Fruit fly (Drosophila melanogaster) whole organism, embryonic: Measurements from ENCODE around the gene CG8289.

ENCODE experiments used
- Adf1 ChIP-seq: fragments of 200-800 bp; sonication (Bioruptor generic); IDR thresholded peaks from 2 replicates; pipeline ENCODE4 v1.3.6; 2022; ENCODE audit warnings: missing biosample characterization, missing genetic modification characterization
- Aef1 ChIP-seq: fragments of 200-800 bp; sonication (Bioruptor generic); IDR thresholded peaks from 3 replicates; pipeline ENCODE4 v1.3.6; 2022; ENCODE audit warnings: missing biosample characterization, missing genetic modification characterization
- Atf3 ChIP-seq: fragments of 200-800 bp; sonication (Bioruptor generic); optimal IDR thresholded peaks from 3 replicates; lab custom pipeline; 2016; ENCODE audit warnings: missing biosample characterization, missing genetic modification characterization
- CG1024 ChIP-seq: fragments of 200-800 bp; sonication (Bioruptor generic); IDR thresholded peaks from 2 replicates; pipeline ENCODE4 v1.3.6; 2022; ENCODE audit warnings: missing biosample characterization, missing genetic modification characterization
- CG11560 ChIP-seq: fragments of 200-800 bp; sonication (Bioruptor generic); IDR thresholded peaks from 3 replicates; pipeline ENCODE4 v1.3.6; 2022; ENCODE audit warnings: missing biosample characterization, missing genetic modification characterization
- CG11696 ChIP-seq: fragments of 200-800 bp; sonication (Bioruptor generic); IDR thresholded peaks from 2 replicates; pipeline ENCODE4 v1.3.6; 2022; ENCODE audit warnings: missing biosample characterization, missing genetic modification characterization
- CG12769 ChIP-seq: fragments of 200-800 bp; sonication (Bioruptor generic); optimal IDR thresholded peaks from 2 replicates; lab custom pipeline; 2019; ENCODE audit warnings: missing biosample characterization, mild to moderate bottlenecking, missing genetic modification characterization, moderate library complexity
- CG13296 ChIP-seq: fragments of 200-800 bp; sonication (Bioruptor generic); optimal IDR thresholded peaks from 3 replicates; lab custom pipeline; 2018; ENCODE audit warnings: missing biosample characterization, mild to moderate bottlenecking, missing genetic modification characterization
- CG14965 ChIP-seq: fragments of 200-800 bp; sonication (Bioruptor generic); optimal IDR thresholded peaks from 2 replicates; lab custom pipeline; 2016; ENCODE audit warnings: missing biosample characterization, missing genetic modification characterization, borderline replicate concordance
- CG1603 ChIP-seq: fragments of 200-800 bp; sonication (Bioruptor generic); optimal IDR thresholded peaks from 2 replicates; lab custom pipeline; 2019; ENCODE audit warnings: missing biosample characterization, mild to moderate bottlenecking, missing genetic modification characterization, moderate library complexity
- CG17829 ChIP-seq: fragments of 200-800 bp; optimal IDR thresholded peaks from 2 replicates; lab custom pipeline; 2019; ENCODE audit warnings: missing biosample characterization, mild to moderate bottlenecking, missing genetic modification characterization, moderate library complexity
- CG18764 ChIP-seq: fragments of 200-800 bp; sonication (Bioruptor generic); optimal IDR thresholded peaks from 3 replicates; lab custom pipeline; 2016; ENCODE audit warnings: missing biosample characterization, missing genetic modification characterization
- CG2120 ChIP-seq: fragments of 200-800 bp; sonication (Bioruptor generic); optimal IDR thresholded peaks from 3 replicates; lab custom pipeline; 2016; ENCODE audit warnings: missing biosample characterization, missing genetic modification characterization
- CG2678 ChIP-seq: fragments of 200-800 bp; sonication (Bioruptor generic); optimal IDR thresholded peaks from 3 replicates; lab custom pipeline; 2019; ENCODE audit warnings: missing biosample characterization, mild to moderate bottlenecking, missing genetic modification characterization, moderate library complexity
- CG43689 ChIP-seq: fragments of 200-800 bp; sonication (Bioruptor generic); IDR thresholded peaks from 2 replicates; pipeline ENCODE4 v1.3.6; 2022; ENCODE audit warnings: missing biosample characterization, missing genetic modification characterization
- CG4404 ChIP-seq: fragments of 200-800 bp; sonication (Bioruptor generic); IDR thresholded peaks from 2 replicates; pipeline ENCODE4 v1.3.6; 2022; ENCODE audit warnings: missing biosample characterization, missing genetic modification characterization
- CG4424 ChIP-seq: fragments of 200-800 bp; sonication (Bioruptor generic); optimal IDR thresholded peaks from 3 replicates; lab custom pipeline; 2016; ENCODE audit warnings: missing biosample characterization, missing genetic modification characterization
- CG4854 ChIP-seq: fragments of 200-800 bp; sonication (Bioruptor generic); optimal IDR thresholded peaks from 2 replicates; lab custom pipeline; 2016; ENCODE audit warnings: missing biosample characterization, missing genetic modification characterization, inconsistent platforms
- CG7357 ChIP-seq: fragments of 200-800 bp; sonication (Bioruptor generic); IDR thresholded peaks from 3 replicates; pipeline ENCODE4 v1.3.6; 2022; ENCODE audit warnings: missing biosample characterization, missing genetic modification characterization
- CG7372 ChIP-seq: fragments of 200-800 bp; sonication (Bioruptor generic); IDR thresholded peaks from 2 replicates; pipeline ENCODE4 v1.3.6; 2022; ENCODE audit warnings: missing biosample characterization, missing genetic modification characterization
- CG7839 ChIP-seq: fragments of 200-800 bp; sonication (Bioruptor generic); optimal IDR thresholded peaks from 3 replicates; lab custom pipeline; 2018; ENCODE audit warnings: missing biosample characterization, mild to moderate bottlenecking, missing genetic modification characterization, moderate library complexity
- CG8359 ChIP-seq: fragments of 200-800 bp; sonication (Bioruptor generic); optimal IDR thresholded peaks from 2 replicates; lab custom pipeline; 2017; ENCODE audit warnings: missing biosample characterization, mild to moderate bottlenecking, missing genetic modification characterization, borderline replicate concordance
- CG9797 ChIP-seq: fragments of 200-800 bp; sonication (Bioruptor generic); optimal IDR thresholded peaks from 3 replicates; lab custom pipeline; 2018; ENCODE audit warnings: missing biosample characterization, mild to moderate bottlenecking, missing genetic modification characterization
- Elba2 ChIP-seq: fragments of 200-800 bp; sonication (Bioruptor generic); optimal IDR thresholded peaks from 3 replicates; lab custom pipeline; 2016; ENCODE audit warnings: missing biosample characterization, missing genetic modification characterization
- H2.0 ChIP-seq: fragments of 200-800 bp; sonication (Bioruptor generic); IDR thresholded peaks from 2 replicates; pipeline ENCODE4 v1.3.6; 2022; ENCODE audit warnings: missing biosample characterization, missing genetic modification characterization
- Kr ChIP-seq: fragments of 200-800 bp; sonication (Bioruptor generic); optimal IDR thresholded peaks from 2 replicates; lab custom pipeline; 2017; ENCODE audit warnings: missing biosample characterization, mild to moderate bottlenecking, missing genetic modification characterization
- NK7.1 ChIP-seq: fragments of 200-800 bp; sonication (Bioruptor generic); optimal IDR thresholded peaks from 3 replicates; lab custom pipeline; 2016; ENCODE audit warnings: missing biosample characterization, missing genetic modification characterization
- Rfx ChIP-seq: fragments of 200-800 bp; sonication (Bioruptor generic); IDR thresholded peaks from 2 replicates; pipeline ENCODE4 v1.3.6; 2022; ENCODE audit warnings: missing biosample characterization, missing genetic modification characterization
- ab ChIP-seq: fragments of 200-800 bp; sonication (Bioruptor generic); optimal IDR thresholded peaks from 2 replicates; lab custom pipeline; 2016; ENCODE audit warnings: missing biosample characterization, missing genetic modification characterization
- ac ChIP-seq: fragments of 200-800 bp; sonication (Bioruptor generic); optimal IDR thresholded peaks from 3 replicates; lab custom pipeline; 2017; ENCODE audit warnings: missing biosample characterization, mild to moderate bottlenecking, missing genetic modification characterization
- ato ChIP-seq: fragments of 200-800 bp; sonication (Bioruptor generic); IDR thresholded peaks from 2 replicates; pipeline ENCODE4 v1.3.6; 2022; ENCODE audit warnings: missing biosample characterization, missing genetic modification characterization; ENCODE audit not compliant: partially characterized antibody
- bsh ChIP-seq, 2 experiments: fragments of 200-800 bp; sonication (Bioruptor generic); optimal IDR thresholded peaks; 2 replicates each; lab custom pipeline; 2017 to 2018; ENCODE audit warnings: mild to moderate bottlenecking in 2 of 2, missing biosample characterization in 2 of 2, missing genetic modification characterization in 2 of 2, moderate library complexity in 1 of 2
- chm ChIP-seq: fragments of 200-800 bp; sonication (Bioruptor generic); IDR thresholded peaks from 2 replicates; pipeline ENCODE4 v1.3.6; 2022; ENCODE audit warnings: missing biosample characterization, missing genetic modification characterization
- cwo ChIP-seq: fragments of 200-800 bp; sonication (Bioruptor generic); optimal IDR thresholded peaks from 3 replicates; lab custom pipeline; 2017; ENCODE audit warnings: missing biosample characterization, missing genetic modification characterization, mild to moderate bottlenecking, moderate library complexity, missing genetic modification reagents
- dm ChIP-seq: fragments of 200-800 bp; sonication (Bioruptor generic); optimal IDR thresholded peaks from 3 replicates; lab custom pipeline; 2016; ENCODE audit warnings: missing biosample characterization, missing genetic modification characterization
- dmrt11E ChIP-seq: fragments of 200-800 bp; sonication (Bioruptor generic); optimal IDR thresholded peaks from 3 replicates; lab custom pipeline; 2018; ENCODE audit warnings: missing biosample characterization, mild to moderate bottlenecking, missing genetic modification characterization, moderate library complexity
- dpn ChIP-seq, 2 experiments: fragments of 200-800 bp; sonication (Bioruptor generic); optimal IDR thresholded peaks; 3 replicates each; lab custom pipeline; 2016; ENCODE audit warnings: missing biosample characterization in 2 of 2, missing genetic modification characterization in 2 of 2
- eyg ChIP-seq: fragments of 200-800 bp; sonication (Bioruptor generic); optimal IDR thresholded peaks from 3 replicates; lab custom pipeline; 2016; ENCODE audit warnings: missing biosample characterization, missing genetic modification characterization
- gcm ChIP-seq: fragments of 200-800 bp; sonication (Bioruptor generic); optimal IDR thresholded peaks from 2 replicates; lab custom pipeline; 2019; ENCODE audit warnings: missing biosample characterization, mild to moderate bottlenecking, missing genetic modification characterization, moderate library complexity
- knrl ChIP-seq: fragments of 200-800 bp; sonication (Bioruptor generic); IDR thresholded peaks from 3 replicates; pipeline ENCODE4 v1.3.6; 2022; ENCODE audit warnings: missing biosample characterization, missing genetic modification characterization; ENCODE audit not compliant: partially characterized antibody
- lilli ChIP-seq: fragments of 200-800 bp; sonication (Bioruptor generic); optimal IDR thresholded peaks from 3 replicates; lab custom pipeline; 2016; ENCODE audit warnings: missing biosample characterization, missing genetic modification characterization
- nau ChIP-seq: fragments of 200-800 bp; sonication (Bioruptor generic); optimal IDR thresholded peaks from 3 replicates; lab custom pipeline; 2017; ENCODE audit warnings: missing biosample characterization, mild to moderate bottlenecking, missing genetic modification characterization, missing genetic modification reagents
- nmo ChIP-seq: fragments of 200-800 bp; sonication (Bioruptor generic); optimal IDR thresholded peaks from 2 replicates; lab custom pipeline; 2018; ENCODE audit warnings: missing biosample characterization, mild to moderate bottlenecking, missing genetic modification characterization, moderate library complexity
- rib ChIP-seq: fragments of 200-800 bp; sonication (Bioruptor generic); IDR thresholded peaks from 2 replicates; pipeline ENCODE4 v1.3.6; 2022; ENCODE audit warnings: missing biosample characterization, missing genetic modification characterization
- sob ChIP-seq: fragments of 200-800 bp; sonication (Bioruptor generic); IDR thresholded peaks from 2 replicates; pipeline ENCODE4 v1.3.6; 2022; ENCODE audit warnings: missing biosample characterization, missing genetic modification characterization
- sr ChIP-seq: fragments of 200-800 bp; sonication (Bioruptor generic); IDR thresholded peaks from 3 replicates; pipeline ENCODE4 v1.3.6; 2022; ENCODE audit warnings: missing biosample characterization, missing genetic modification characterization
- wdn ChIP-seq: fragments of 200-800 bp; sonication (Bioruptor generic); IDR thresholded peaks from 2 replicates; pipeline ENCODE4 v1.3.6; 2022; ENCODE audit warnings: missing biosample characterization, missing genetic modification characterization
- wor ChIP-seq: fragments of 200-800 bp; sonication (Bioruptor generic); IDR thresholded peaks from 2 replicates; pipeline ENCODE4 v1.3.6; 2022; ENCODE audit warnings: missing biosample characterization, missing genetic modification characterization
- yki ChIP-seq: fragments of >200 bp; optimal IDR thresholded peaks from 3 replicates; lab custom pipeline; 2018

The CG8289 gene

DNA sequence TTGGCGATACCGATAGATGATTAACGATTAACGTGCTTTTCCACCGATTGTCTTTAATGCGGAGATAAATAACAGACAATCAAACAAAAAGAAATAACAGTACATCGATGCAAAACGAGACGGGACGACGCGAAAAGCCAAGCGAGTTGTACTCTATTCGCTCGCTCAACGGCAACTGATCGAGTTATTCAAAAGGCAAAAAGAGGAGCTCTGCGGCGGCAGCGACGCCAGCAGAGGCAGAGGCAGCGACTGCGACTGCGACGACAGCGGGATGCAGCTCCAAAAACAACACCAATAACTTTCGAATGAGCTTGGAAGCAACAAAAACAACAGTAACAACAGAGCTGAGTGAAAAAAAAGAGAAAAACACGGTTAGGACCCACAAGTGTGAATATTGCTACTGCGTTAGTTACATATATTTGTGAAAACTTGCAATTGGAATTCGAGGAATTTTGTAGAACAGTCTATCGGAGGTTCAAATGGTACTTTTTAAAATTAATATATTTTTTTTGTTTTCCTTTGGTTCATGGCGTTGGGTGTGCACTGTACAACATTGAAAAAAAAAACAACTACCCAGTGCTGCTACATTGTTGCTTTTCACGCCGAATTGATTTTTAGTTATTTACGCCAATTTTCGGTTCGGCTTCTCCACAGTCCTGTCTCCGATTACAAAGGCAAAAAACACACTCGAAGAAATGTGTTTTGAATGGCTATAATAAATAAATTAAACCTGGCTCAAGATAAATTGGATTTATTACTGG, 47.1 kb upstream of the CG8289 start (continued):
- TF ChIP-seq dpn (GFP tag; optimal IDR thresholded peaks at IDR 0.05; lab: Kevin White, UChicago) (peak in 1 of 2 experiments; percentile 60), Aef1 (GFP tag; lab: Robert Waterston, UW) (peak; percentile 86), CG2678 (peak; percentile 76), NK7.1 (no peak), CG12769 (tag; lab: Kevin White, UChicago) (no peak), chm (peak; percentile 62; the same call in 1 of the 2 replicates), wdn (GFP tag; lab: Robert Waterston, UW) (no peak), ato (GFP tag; lab: Robert Waterston, UW) (no peak), Adf1 (GFP tag; lab: Robert Waterston, UW) (peak; percentile 81), sob (GFP tag; lab: Robert Waterston, UW) (peak; percentile 63), Rfx (GFP tag; lab: Robert Waterston, UW) (peak; percentile 57), CG2120 (peak; percentile 20), knrl (GFP tag; lab: Robert Waterston, UW) (no peak), nmo (peak; percentile 74), eyg (GFP tag; lab: Kevin White, UChicago) (no peak), gcm (GFP tag; lab: Kevin White, UChicago) (peak; percentile 19), CG8359 (GFP tag; lab: Kevin White, UChicago) (no peak), CG1024 (GFP tag; lab: Robert Waterston, UW) (peak; percentile 77), CG14965 (no peak), CG9797 (no peak), Atf3 (GFP tag; lab: Kevin White, UChicago) (peak; percentile 3), CG7372 (GFP tag; lab: Robert Waterston, UW) (peak; percentile 66), Kr (GFP tag; lab: Kevin White, UChicago) (no peak), dm (GFP tag; lab: Kevin White, UChicago) (no peak), wor (GFP tag; lab: Robert Waterston, UW) (peak; percentile 78), CG13296 (GFP tag; lab: Kevin White, UChicago) (peak; percentile 19), CG4404 (no peak), lilli (GFP tag; lab: Kevin White, UChicago) (peak; percentile 67), CG4854 (GFP tag; lab: Kevin White, UChicago) (no peak), CG11560 (tag; lab: Robert Waterston, UW) (peak; percentile 45; the same call in 1 of the 3 replicates), Elba2 (no peak), CG17829 (tag; lab: Kevin White, UChicago) (peak; percentile 55), CG11696 (GFP tag; lab: Robert Waterston, UW) (no peak; the same call in 1 of the 2 replicates), ab (GFP tag; lab: Kevin White, UChicago) (peak; percentile 52), rib (GFP tag; lab: Robert Waterston, UW) (peak; percentile 38; the same call in 1 of the 2 replicates), CG18764 (GFP tag; lab: Kevin White, UChicago) (no peak), CG43689 (GFP tag; lab: Robert Waterston, UW) (peak; percentile 63), sr (GFP tag; lab: Robert Waterston, UW) (0 out of 3 replicates have a peak, but pooled peaks have one; percentile 42), cwo (GFP tag; lab: Kevin White, UChicago) (peak; percentile 11), yki (no peak), CG7357 (no peak; the same call in 2 of the 3 replicates), CG1603 (no peak), bsh (GFP tag; optimal IDR thresholded peaks at IDR 0.05; lab: Kevin White, UChicago) (peak; percentile 75 to 88), ac (GFP tag; lab: Kevin White, UChicago) (no peak), nau (GFP tag; lab: Kevin White, UChicago) (peak; percentile 28), dmrt11E (peak; percentile 4), CG4424 (GFP tag; lab: Kevin White, UChicago) (peak; percentile 69), CG7839 (peak; percentile 66), H2.0 (GFP tag; lab: Robert Waterston, UW) (peak; percentile 82)
